Fruit fly (Drosophila melanogaster): ENCODE results near the gene rho.

DNA sequence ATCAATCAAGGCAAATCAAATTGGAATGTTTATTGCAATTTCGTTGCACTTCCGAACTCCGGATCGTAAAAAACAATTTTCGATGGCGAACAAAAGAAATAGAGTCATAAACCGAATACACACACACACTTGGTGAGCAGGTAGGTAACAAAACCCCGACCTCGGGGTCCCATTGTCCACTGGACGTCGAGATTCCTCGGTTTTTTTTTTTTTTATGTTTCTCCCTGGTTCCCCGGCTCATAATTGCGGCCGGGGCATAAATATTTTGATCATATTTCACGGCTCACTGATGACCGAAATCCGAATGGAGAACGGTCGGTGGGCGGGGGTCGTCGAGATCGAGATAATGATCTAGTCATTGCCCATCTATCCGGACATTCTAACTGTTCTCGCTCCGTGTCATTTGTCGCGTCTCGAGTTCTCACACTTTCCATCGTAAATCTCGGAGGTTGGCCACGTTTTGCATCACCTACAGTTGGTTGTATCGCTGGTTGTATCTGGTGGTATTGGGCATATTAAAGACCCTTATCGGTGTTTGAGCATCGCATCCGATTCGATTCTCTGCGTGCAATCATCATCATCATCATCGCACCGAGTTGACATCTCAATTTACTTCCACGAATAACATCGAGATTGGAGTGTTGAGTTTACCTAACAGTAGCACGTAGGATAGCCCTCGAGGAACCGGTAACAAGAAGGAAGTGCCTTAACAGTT, 15.7 kb upstream of the rho start:
- TF ChIP-seq pan (optimal IDR thresholded peaks at IDR 0.05) = no peak
- TF ChIP-seq EcR (GFP tag; optimal IDR thresholded peaks at IDR 0.05) = no peak
- no peak for TF ChIP-seq usp (GFP tag; optimal IDR thresholded peaks at IDR 0.05)
- no peak for TF ChIP-seq psq (optimal IDR thresholded peaks at IDR 0.05)
- no peak for TF ChIP-seq CG8478 (optimal IDR thresholded peaks at IDR 0.05)
